Worm (Caenorhabditis elegans) whole organism, L4/young adult: ENCODE measurements around the gene T23C6.4.

Experiments
- W03F9.2 ChIP-seq: fragments of 150-350 bp; optimal IDR thresholded peaks from 2 replicates; lab custom pipeline; 2014; ENCODE audit warnings: missing biosample characterization, missing genetic modification characterization
- dao-5 ChIP-seq: sonication (generic microtip); optimal IDR thresholded peaks from 2 replicates; lab custom pipeline; 2016; ENCODE audit warnings: missing genotype, missing genetic modification characterization, moderate library complexity, missing compliant biosample characterization
- him-1 ChIP-seq: sonication (generic microtip); optimal IDR thresholded peaks from 2 replicates; lab custom pipeline; 2016; ENCODE audit warnings: missing genotype, missing genetic modification reagents, missing genetic modification characterization, missing compliant biosample characterization

The T23C6.4 gene

ce11 chrX:17149877-17150490 lies at the start of gene T23C6.4:
Gene T23C6.4 (minus strand): TSS chrX:17149927.
- TF ChIP-seq dao-5 (tag; lab: Kevin White, UChicago) (no peak), him-1 (tag; lab: Kevin White, UChicago) (no peak), W03F9.2 (no peak)

- TF ChIP-seq him-1 (tag; lab: Kevin White, UChicago): no peak
- TF ChIP-seq W03F9.2: no peak
- no peak for TF ChIP-seq dao-5 (tag; lab: Kevin White, UChicago)
Measured at ce11 chrX:17197824-17198223, 48.1 kb upstream of the T23C6.4 start.

DNA sequence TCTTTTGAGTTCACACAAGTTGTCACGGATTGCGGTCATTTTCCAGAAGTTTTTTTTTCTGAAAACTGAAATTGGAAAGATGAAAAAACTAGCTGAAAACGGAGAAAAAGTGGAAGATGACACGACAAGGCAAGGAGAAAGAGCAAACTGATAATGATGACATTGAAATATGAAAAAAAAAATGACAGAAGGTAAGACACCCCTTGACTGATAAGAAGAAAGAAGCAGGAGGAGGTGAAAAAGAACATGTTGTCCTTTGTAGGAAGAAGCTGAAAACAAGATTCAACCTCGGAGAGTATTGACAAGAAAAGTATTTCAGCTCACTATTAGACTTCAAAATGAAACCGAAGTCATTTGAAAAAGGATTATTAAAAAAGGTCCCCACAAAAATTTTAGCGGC lies 45.4 kb upstream of the T23C6.4 start, which contains the start of gene B0302.5:
TSS of gene B0302.5 (minus strand) at position 58 of the 400 bp plus-strand sequence.
- no peak for TF ChIP-seq him-1 (tag; lab: Kevin White, UChicago)
- TF ChIP-seq dao-5 (tag; lab: Kevin White, UChicago): no peak
- TF ChIP-seq W03F9.2: no peak

- TF ChIP-seq W03F9.2 (no peak), him-1 (tag; lab: Kevin White, UChicago) (no peak), dao-5 (tag; lab: Kevin White, UChicago) (no peak)
Measured at ce11 chrX:17185696-17186430, 36.1 kb upstream of the T23C6.4 start, which contains the start of gene sid-3. Gene sid-3 (plus strand): TSS chrX:17186380.

DNA sequence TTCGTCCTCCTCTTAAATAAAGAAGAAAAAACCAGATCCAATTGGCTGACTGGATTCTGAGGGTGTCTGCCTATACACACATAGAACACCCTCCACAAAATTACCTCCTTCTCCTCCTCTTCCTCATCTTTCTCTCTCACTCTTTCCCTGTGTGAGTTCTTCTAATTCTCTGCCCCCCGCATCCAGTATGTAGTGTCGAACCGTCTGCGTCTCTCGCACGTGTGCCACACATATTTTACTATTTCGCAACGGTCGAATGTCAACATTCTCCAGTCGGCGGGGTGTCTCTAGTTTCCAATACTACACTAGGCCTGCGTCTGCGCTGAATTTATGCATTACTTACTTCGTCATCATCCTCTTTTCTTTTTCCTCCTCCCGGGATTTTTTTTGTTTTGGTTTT lies 34.6 kb upstream of the T23C6.4 start:
- TF ChIP-seq W03F9.2: peak; percentile 58
- TF ChIP-seq dao-5 (tag; lab: Kevin White, UChicago): no peak

DNA sequence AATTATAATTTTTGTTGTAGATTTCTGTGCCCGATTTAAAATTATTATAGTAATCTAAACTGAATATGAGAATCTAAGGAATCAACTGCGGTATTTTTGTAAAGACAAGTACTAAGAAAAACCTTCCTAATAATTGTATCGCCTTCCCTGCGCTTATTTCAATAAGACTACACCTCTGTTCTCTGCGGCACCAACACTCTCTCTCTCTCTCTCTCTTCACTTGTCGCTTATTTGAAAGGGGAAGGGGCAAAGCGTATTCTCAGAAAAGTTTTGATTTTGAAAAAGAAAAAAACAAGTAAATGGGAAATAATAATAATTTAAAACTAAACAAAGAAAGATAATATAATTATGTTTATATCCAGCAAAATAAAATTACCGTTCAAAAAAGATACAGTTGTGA lies 31.5 kb upstream of the T23C6.4 start:
- TF ChIP-seq dao-5 (tag; lab: Kevin White, UChicago): no peak
- TF ChIP-seq W03F9.2: peak; percentile 62

- no peak for TF ChIP-seq him-1 (tag; lab: Kevin White, UChicago)
- TF ChIP-seq W03F9.2: no peak
- TF ChIP-seq dao-5 (tag; lab: Kevin White, UChicago): no peak
Measured at ce11 chrX:17180135-17180534, 30.4 kb upstream of the T23C6.4 start.

ce11 chrX:17178239-17178638 lies 28.5 kb upstream of the T23C6.4 start, which contains the start of gene B0302.2:
Gene B0302.2 (plus strand): TSS chrX:17178539.
- no peak for TF ChIP-seq him-1 (tag; lab: Kevin White, UChicago)
- no peak for TF ChIP-seq W03F9.2
- no peak for TF ChIP-seq dao-5 (tag; lab: Kevin White, UChicago)

ce11 chrX:17176677-17177076 lies 26.9 kb upstream of the T23C6.4 start, which contains the start of gene B0302.4:
Gene B0302.4 (minus strand): TSS chrX:17176777.
- TF ChIP-seq W03F9.2: no peak
- TF ChIP-seq him-1 (tag; lab: Kevin White, UChicago): no peak
- no peak for TF ChIP-seq dao-5 (tag; lab: Kevin White, UChicago)

DNA sequence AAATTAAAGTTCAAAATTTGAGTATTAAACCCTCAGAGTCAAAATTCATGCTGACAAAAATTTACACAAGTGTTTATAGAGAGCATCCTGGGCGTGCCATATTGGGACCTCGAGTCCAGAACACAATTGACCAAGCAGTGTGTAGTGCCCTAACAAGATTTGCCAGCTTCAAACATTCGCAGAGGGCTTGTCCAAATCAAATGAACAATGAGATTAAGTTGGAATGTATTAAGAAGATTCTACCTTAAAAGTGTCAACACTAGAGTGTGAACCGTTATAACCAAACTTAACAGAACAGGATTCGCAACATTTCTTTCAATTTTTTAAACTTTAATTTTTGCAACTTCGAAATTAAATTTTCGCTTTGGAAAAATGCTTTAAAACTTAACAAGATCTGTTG lies 20.7 kb upstream of the T23C6.4 start:
- no peak for TF ChIP-seq him-1 (tag; lab: Kevin White, UChicago)

DNA sequence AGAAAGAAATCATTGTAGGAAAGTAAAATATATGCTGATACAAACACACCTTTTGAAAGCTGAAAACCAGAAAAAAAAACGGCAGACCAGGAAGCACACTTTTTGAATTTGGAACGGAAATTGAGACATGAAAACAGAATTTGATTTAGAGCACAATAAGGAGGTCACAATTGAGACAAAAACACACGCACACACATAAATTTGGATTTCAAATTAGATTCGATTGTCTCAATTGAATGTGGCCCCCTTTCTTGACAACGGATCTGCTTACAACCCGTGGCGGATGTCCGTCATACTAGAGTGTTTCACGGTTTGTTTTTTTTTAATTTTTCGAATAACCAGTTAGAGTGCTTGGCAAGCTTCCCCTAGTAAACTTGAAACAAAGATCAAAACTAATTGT lies 18.4 kb upstream of the T23C6.4 start:
- no peak for TF ChIP-seq him-1 (tag; lab: Kevin White, UChicago)
- TF ChIP-seq W03F9.2: no peak

- TF ChIP-seq him-1 (tag; lab: Kevin White, UChicago) (no peak), W03F9.2 (no peak), dao-5 (tag; lab: Kevin White, UChicago) (no peak)
Measured at ce11 chrX:17157868-17158267, 8.1 kb upstream of the T23C6.4 start, which contains the start of gene npr-21. Gene npr-21 (minus strand): TSS chrX:17157968.

DNA sequence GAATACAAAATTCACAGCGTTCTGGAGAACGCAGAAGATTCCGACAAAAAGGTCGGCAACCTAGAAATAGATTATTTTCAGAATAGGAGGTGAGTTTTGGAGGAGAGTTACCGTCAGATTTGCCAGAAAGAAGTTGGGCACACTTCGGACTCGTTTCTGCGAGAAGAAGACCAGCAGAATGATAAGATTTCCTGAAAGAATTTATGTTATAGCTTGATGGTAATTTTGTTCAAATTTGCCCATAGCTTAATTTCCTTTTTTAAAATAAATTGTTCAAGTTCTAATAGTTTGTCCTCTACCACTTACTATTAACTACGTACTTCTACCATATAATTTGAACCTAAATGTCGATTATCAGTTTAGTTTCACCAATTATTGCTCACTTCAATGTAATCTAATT lies 7.4 kb upstream of the T23C6.4 start:
- TF ChIP-seq him-1 (tag; lab: Kevin White, UChicago): no peak
- TF ChIP-seq dao-5 (tag; lab: Kevin White, UChicago): no peak
- TF ChIP-seq W03F9.2: no peak

DNA sequence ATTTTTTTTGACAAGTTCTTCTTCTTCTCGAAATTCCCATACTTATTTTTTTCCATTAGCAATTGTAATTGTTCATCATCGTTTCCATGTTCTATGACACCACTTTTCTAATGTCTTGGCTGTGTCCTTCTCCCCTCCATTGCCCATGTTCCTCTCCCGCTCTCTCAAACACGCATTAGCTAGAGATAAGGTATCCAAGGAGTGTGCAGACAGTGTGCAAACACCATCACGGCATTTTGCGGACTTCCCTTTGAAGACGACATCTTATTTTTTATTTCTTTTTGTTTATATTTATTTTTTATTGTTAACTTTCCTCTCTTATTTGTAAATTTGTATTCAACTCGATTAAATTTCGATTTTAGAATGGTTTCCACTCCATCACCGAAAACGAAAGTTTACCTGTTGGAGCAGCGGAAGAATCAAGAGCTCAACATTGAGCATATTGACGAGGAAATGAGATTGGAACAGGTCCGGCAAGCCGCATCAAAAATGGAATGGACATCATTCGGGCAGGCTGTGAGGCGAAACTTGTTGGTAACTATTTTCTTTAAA lies 1.5 kb upstream of the T23C6.4 start, which contains the start of gene mdt-1.2:
TSS of gene mdt-1.2 (plus strand) at position 363 of the 552 bp plus-strand sequence.
- TF ChIP-seq W03F9.2: no peak
- peak; percentile 21 for TF ChIP-seq dao-5 (tag; lab: Kevin White, UChicago)
- peak; percentile 13 for TF ChIP-seq him-1 (tag; lab: Kevin White, UChicago)
